Worm (Caenorhabditis elegans) whole organism, L4 larva: ENCODE data around the gene F01G4.6.

Experiments used
- F26F4.8 ChIP-seq: fragments of 200-800 bp; sonication (Bioruptor generic); conservative IDR thresholded peaks from 2 replicates; pipeline ENCODE4 v1.3.6; 2022; ENCODE audit warnings: missing genetic modification characterization, missing compliant biosample characterization
- F37D6.2 ChIP-seq: sonication (generic microtip); optimal IDR thresholded peaks from 2 replicates; lab custom pipeline; 2016; ENCODE audit warnings: mild to moderate bottlenecking, missing genetic modification characterization, missing compliant biosample characterization
- F49E8.2 ChIP-seq: sonication (generic microtip); optimal IDR thresholded peaks from 2 replicates; lab custom pipeline; 2016; ENCODE audit warnings: missing compliant biosample characterization, mild to moderate bottlenecking, missing genetic modification characterization, borderline replicate concordance
- Y105C5A.15 ChIP-seq: fragments of 200-800 bp; sonication (Bioruptor generic); IDR thresholded peaks from 2 replicates; pipeline ENCODE4 v1.3.6; 2022; ENCODE audit warnings: missing genetic modification characterization, missing compliant biosample characterization
- Y48G9A.11 ChIP-seq: fragments of 200-800 bp; sonication (Bioruptor generic); IDR thresholded peaks from 2 replicates; pipeline ENCODE4 v1.3.6; 2022; ENCODE audit warnings: missing genetic modification reagents, missing genetic modification characterization, missing compliant biosample characterization
- Y5F2A.4 ChIP-seq: fragments of 200-800 bp; sonication (Bioruptor generic); optimal IDR thresholded peaks from 2 replicates; lab custom pipeline; 2018; ENCODE audit warnings: mild to moderate bottlenecking, missing genetic modification characterization, missing compliant biosample characterization
- ZK546.5 ChIP-seq, 2 experiments: sonication (generic microtip); optimal IDR thresholded peaks; 2 replicates each; lab custom pipeline; 2017; ENCODE audit warnings: missing biosample characterization in 2 of 2, missing genetic modification characterization in 2 of 2
- aha-1 ChIP-seq: fragments of 150-350 bp; peaks from one replicate; lab custom pipeline; 2014; ENCODE audit warnings: missing biosample characterization, missing genetic modification characterization
- aly-2 ChIP-seq: sonication (generic microtip); optimal IDR thresholded peaks from 2 replicates; lab custom pipeline; 2018; ENCODE audit warnings: missing biosample characterization, missing genetic modification characterization
- ama-1 ChIP-seq: fragments of 150-350 bp; optimal IDR thresholded peaks from 2 replicates; lab custom pipeline; 2014; ENCODE audit warnings: inconsistent platforms, mixed read lengths
- attf-4 ChIP-seq: sonication (generic microtip); optimal IDR thresholded peaks from 3 replicates; lab custom pipeline; 2017; ENCODE audit warnings: missing biosample characterization, missing genetic modification characterization
- ceh-82 ChIP-seq: sonication (generic microtip); optimal IDR thresholded peaks from 2 replicates; lab custom pipeline; 2017; ENCODE audit warnings: missing biosample characterization, missing genetic modification characterization
- ces-1 ChIP-seq: fragments of 150-350 bp; sonication (generic microtip); optimal IDR thresholded peaks from 4 replicates; lab custom pipeline; 2014; ENCODE audit warnings: missing biosample characterization, missing genetic modification reagents, missing genetic modification characterization
- cey-2 ChIP-seq: sonication (generic microtip); optimal IDR thresholded peaks from 3 replicates; lab custom pipeline; 2017; ENCODE audit warnings: missing genetic modification characterization, mild to moderate bottlenecking, missing compliant biosample characterization, antibody characterized with exemption, borderline replicate concordance; ENCODE audit not compliant: insufficient read depth
- ctbp-1 ChIP-seq: fragments of 200-800 bp; sonication (Bioruptor generic); IDR thresholded peaks from 2 replicates; pipeline ENCODE4 v1.3.6; 2022; ENCODE audit warnings: missing genetic modification reagents, missing genetic modification characterization, missing compliant biosample characterization
- daf-12 ChIP-seq: fragments of 150-350 bp; optimal IDR thresholded peaks from 2 replicates; lab custom pipeline; 2014; ENCODE audit warnings: missing biosample characterization, missing genetic modification reagents, missing genetic modification characterization
- daf-16 ChIP-seq, 3 experiments: sonication (generic microtip); optimal IDR thresholded peaks; 2 replicates each; lab custom pipeline; 2016 to 2017; ENCODE audit warnings: missing genetic modification characterization in 3 of 3, missing genetic modification reagents in 3 of 3, mild to moderate bottlenecking in 2 of 3, missing compliant biosample characterization in 2 of 3, missing biosample characterization in 1 of 3, moderate library complexity in 1 of 3
- dmd-9 ChIP-seq: fragments of 200-800 bp; sonication (Bioruptor generic); IDR thresholded peaks from 2 replicates; pipeline ENCODE4 v1.3.6; 2022; ENCODE audit warnings: missing genetic modification reagents, missing genetic modification characterization, missing compliant biosample characterization
- dpl-1 ChIP-seq: fragments of 150-350 bp; optimal IDR thresholded peaks from 2 replicates; lab custom pipeline; 2014; ENCODE audit warnings: missing biosample characterization, missing genetic modification reagents, missing genetic modification characterization
- duxl-1 ChIP-seq: sonication (generic microtip); optimal IDR thresholded peaks from 2 replicates; lab custom pipeline; 2016; ENCODE audit warnings: mild to moderate bottlenecking, missing genetic modification characterization, moderate library complexity, missing compliant biosample characterization; ENCODE audit not compliant: poor library complexity
- egl-43 ChIP-seq: fragments of 200-800 bp; sonication (Bioruptor generic); IDR thresholded peaks from 2 replicates; pipeline ENCODE4 v1.3.6; 2022; ENCODE audit warnings: missing genetic modification reagents, missing genetic modification characterization, missing compliant biosample characterization
- fos-1 ChIP-seq: fragments of 150-350 bp; optimal IDR thresholded peaks from 2 replicates; lab custom pipeline; 2014; ENCODE audit warnings: missing biosample characterization, missing genetic modification characterization
- hif-1 ChIP-seq, 2 experiments: sonication (generic microtip); optimal IDR thresholded peaks; 2 replicates each; lab custom pipeline; 2016 to 2017; ENCODE audit warnings: missing compliant biosample characterization in 2 of 2, missing genetic modification characterization in 2 of 2, missing genetic modification reagents in 2 of 2, missing genotype in 2 of 2, mild to moderate bottlenecking in 1 of 2
- hlh-11 ChIP-seq: fragments of 200-800 bp; sonication (Bioruptor generic); optimal IDR thresholded peaks from 2 replicates; lab custom pipeline; 2018; ENCODE audit warnings: mild to moderate bottlenecking, missing genetic modification characterization, missing compliant biosample characterization
- hlh-30 ChIP-seq: sonication (generic microtip); optimal IDR thresholded peaks from 2 replicates; lab custom pipeline; 2017; ENCODE audit warnings: antibody characterized with exemption, mild to moderate bottlenecking, missing genetic modification characterization, missing compliant biosample characterization; ENCODE audit not compliant: insufficient read depth
- hmg-1.1 ChIP-seq: fragments of 200-800 bp; sonication (Bioruptor generic); IDR thresholded peaks from 2 replicates; pipeline ENCODE4 v1.3.6; 2022; ENCODE audit warnings: missing genetic modification reagents, missing genetic modification characterization, missing compliant biosample characterization
- mxl-2 ChIP-seq: fragments of 200-800 bp; sonication (Bioruptor generic); conservative IDR thresholded peaks from 2 replicates; pipeline ENCODE4 v1.3.6; 2022; ENCODE audit warnings: missing genetic modification reagents, missing genetic modification characterization, missing compliant biosample characterization
- nhr-10 ChIP-seq: fragments of 150-350 bp; optimal IDR thresholded peaks from 2 replicates; lab custom pipeline; 2014; ENCODE audit warnings: missing biosample characterization, missing genetic modification characterization
- nhr-25 ChIP-seq: sonication (generic microtip); optimal IDR thresholded peaks from 2 replicates; lab custom pipeline; 2017; ENCODE audit warnings: missing genetic modification characterization, mild to moderate bottlenecking, missing compliant biosample characterization, antibody characterized with exemption, moderate library complexity, borderline replicate concordance; ENCODE audit not compliant: insufficient read depth
- nhr-28 ChIP-seq: fragments of 150-350 bp; optimal IDR thresholded peaks from 2 replicates; lab custom pipeline; 2014; ENCODE audit warnings: missing biosample characterization, missing genetic modification characterization
- nhr-41 ChIP-seq: fragments of 200-800 bp; sonication (Bioruptor generic); IDR thresholded peaks from 2 replicates; pipeline ENCODE4 v1.3.6; 2022; ENCODE audit warnings: missing genetic modification reagents, missing genetic modification characterization, missing compliant biosample characterization
- nhr-42 ChIP-seq: fragments of 200-800 bp; sonication (Bioruptor generic); IDR thresholded peaks from 2 replicates; pipeline ENCODE4 v1.3.6; 2022; ENCODE audit warnings: missing genetic modification characterization, missing compliant biosample characterization
- nhr-76 ChIP-seq: fragments of 150-350 bp; optimal IDR thresholded peaks from 2 replicates; lab custom pipeline; 2014; ENCODE audit warnings: missing biosample characterization, missing genetic modification characterization
- nhr-77 ChIP-seq: fragments of 150-350 bp; optimal IDR thresholded peaks from 2 replicates; lab custom pipeline; 2014; ENCODE audit warnings: missing biosample characterization, missing genetic modification characterization
- php-3 ChIP-seq: fragments of 200-800 bp; sonication (Bioruptor generic); IDR thresholded peaks from 2 replicates; pipeline ENCODE4 v1.3.6; 2022; ENCODE audit warnings: missing genetic modification reagents, missing genetic modification characterization, missing compliant biosample characterization
- pqm-1 ChIP-seq: sonication (generic microtip); optimal IDR thresholded peaks from 2 replicates; lab custom pipeline; 2017; ENCODE audit warnings: missing biosample characterization, missing genetic modification characterization
- rbr-2 ChIP-seq: sonication (generic microtip); optimal IDR thresholded peaks from 2 replicates; lab custom pipeline; 2016; ENCODE audit warnings: missing genotype, missing genetic modification characterization, missing compliant biosample characterization
- sdz-12 ChIP-seq: fragments of 200-800 bp; sonication (Bioruptor generic); optimal IDR thresholded peaks from 2 replicates; lab custom pipeline; 2018; ENCODE audit warnings: mild to moderate bottlenecking, missing genetic modification characterization, missing compliant biosample characterization
- set-16 ChIP-seq: fragments of 200-800 bp; sonication (Bioruptor generic); IDR thresholded peaks from 2 replicates; pipeline ENCODE4 v1.3.6; 2022; ENCODE audit warnings: missing genetic modification reagents, missing genetic modification characterization, missing compliant biosample characterization
- skn-1 ChIP-seq: fragments of 150-350 bp; optimal IDR thresholded peaks from 2 replicates; lab custom pipeline; 2014; ENCODE audit warnings: missing biosample characterization, missing genetic modification characterization
- snpc-4 ChIP-seq: fragments of 150-350 bp; optimal IDR thresholded peaks from 2 replicates; lab custom pipeline; 2014; ENCODE audit warnings: missing biosample characterization, missing genetic modification characterization
- spr-1 ChIP-seq: sonication (generic microtip); optimal IDR thresholded peaks from 2 replicates; lab custom pipeline; 2016; ENCODE audit warnings: mild to moderate bottlenecking, missing genetic modification characterization, missing compliant biosample characterization
- tag-97 ChIP-seq: fragments of 200-800 bp; sonication (Bioruptor generic); IDR thresholded peaks from 2 replicates; pipeline ENCODE4 v1.3.6; 2022; ENCODE audit warnings: missing genetic modification characterization, missing compliant biosample characterization
- tra-1 ChIP-seq: fragments of 200-800 bp; sonication (Bioruptor generic); IDR thresholded peaks from 2 replicates; pipeline ENCODE4 v1.3.6; 2022; ENCODE audit warnings: missing genetic modification reagents, missing genetic modification characterization, missing compliant biosample characterization
- unc-130 ChIP-seq: sonication (generic microtip); optimal IDR thresholded peaks from 2 replicates; lab custom pipeline; 2016; ENCODE audit warnings: missing genetic modification reagents, missing genetic modification characterization, missing compliant biosample characterization
- unc-62 ChIP-seq, 3 experiments: fragments of 150-350 bp in 1 of 3; sonication (generic microtip); optimal IDR thresholded peaks in 2 of 3; peaks in 1 of 3; 1 replicate in 1 of 3; 2 replicates in 2 of 3; lab custom pipeline; 2014 to 2017; ENCODE audit warnings: missing biosample characterization in 3 of 3, missing genetic modification characterization in 3 of 3, missing genetic modification reagents in 3 of 3, missing genotype in 1 of 3
- vab-7 ChIP-seq: fragments of 200-800 bp; sonication (Bioruptor generic); IDR thresholded peaks from 2 replicates; pipeline ENCODE4 v1.3.6; 2022; ENCODE audit warnings: missing genetic modification reagents, missing genetic modification characterization, missing compliant biosample characterization
- zag-1 ChIP-seq: fragments of 150-350 bp; optimal IDR thresholded peaks from 2 replicates; lab custom pipeline; 2014; ENCODE audit warnings: missing biosample characterization, missing genetic modification characterization

F01G4.6 gene

ce11 chrIV:11149454-11150163 lies at the start of gene F01G4.6, which contains the start of gene pfd-1:
Gene F01G4.6 (minus strand): TSS chrIV:11149504.
Gene pfd-1 (plus strand): TSS chrIV:11150113.
- TF ChIP-seq tag-97 (GFP tag; lab: Robert Waterston, UW) (no peak), Y105C5A.15 (GFP tag; lab: Robert Waterston, UW) (no peak), F49E8.2 (tag; lab: Kevin White, UChicago) (no peak), cey-2 (tag; lab: Kevin White, UChicago) (no peak), aha-1 (tag; lab: Kevin White, UChicago) (peak; percentile 93), dmd-9 (GFP tag; lab: Robert Waterston, UW) (no peak), F37D6.2 (tag; lab: Kevin White, UChicago) (peak; percentile 79), daf-16 (GFP tag; optimal IDR thresholded peaks at IDR 0.05; lab: Kevin White, UChicago) (peak in 1 of 2 experiments; percentile 61), daf-16 (tag; optimal IDR thresholded peaks at IDR 0.05; lab: Kevin White, UChicago) (peak; percentile 70), set-16 (GFP tag; lab: Robert Waterston, UW) (peak; percentile 18; the same call in 1 of the 2 replicates), ceh-82 (tag; lab: Kevin White, UChicago) (no peak), dpl-1 (peak; percentile 88), egl-43 (GFP tag; lab: Robert Waterston, UW) (0 out of 2 replicates have a peak, but pooled peaks have one; percentile 56), attf-4 (tag; lab: Kevin White, UChicago) (no peak), nhr-77 (tag; lab: Kevin White, UChicago) (peak; percentile 94), fos-1 (tag; lab: Kevin White, UChicago) (no peak), sdz-12 (peak; percentile 30), nhr-41 (GFP tag; lab: Robert Waterston, UW) (no peak), Y5F2A.4 (GFP tag; lab: Kevin White, UChicago) (no peak), ces-1 (GFP tag; lab: Kevin White, UChicago) (peak; percentile 24), tra-1 (0 out of 2 replicates have a peak, but pooled peaks have one; percentile 11), snpc-4 (tag; lab: Kevin White, UChicago) (no peak), F26F4.8 (GFP tag; lab: Robert Waterston, UW) (no peak), Y48G9A.11 (GFP tag; lab: Robert Waterston, UW) (no peak), duxl-1 (tag; lab: Kevin White, UChicago) (peak; percentile 76), nhr-42 (GFP tag; lab: Robert Waterston, UW) (0 out of 2 replicates have a peak, but pooled peaks have one; percentile 11), ctbp-1 (peak; percentile 69; the same call in 1 of the 2 replicates), unc-62 (GFP tag; optimal IDR thresholded peaks at IDR 0.05 in 1 of 2; lab: Kevin White, UChicago) (peak in 1 of 2 experiments; percentile 21), unc-62 (tag; optimal IDR thresholded peaks at IDR 0.05; lab: Kevin White, UChicago) (no peak), hlh-30 (tag; lab: Kevin White, UChicago) (peak; percentile 89), aly-2 (tag; lab: Kevin White, UChicago) (no peak), pqm-1 (tag; lab: Kevin White, UChicago) (peak; percentile 9), rbr-2 (tag; lab: Kevin White, UChicago) (peak; percentile 91), hmg-1.1 (GFP tag; lab: Robert Waterston, UW) (peak; percentile 87), nhr-76 (tag; lab: Kevin White, UChicago) (peak; percentile 53), vab-7 (peak; percentile 55; the same call in 1 of the 2 replicates), unc-130 (GFP tag; lab: Kevin White, UChicago) (peak; percentile 24), hif-1 (tag; optimal IDR thresholded peaks at IDR 0.05; lab: Kevin White, UChicago) (peak; percentile 29 to 89), nhr-25 (tag; lab: Kevin White, UChicago) (peak; percentile 80), daf-12 (no peak), php-3 (peak; percentile 75), ama-1 (lab: Kevin White, UChicago) (peak; percentile 53), nhr-10 (no peak), zag-1 (tag; lab: Kevin White, UChicago) (peak; percentile 84), nhr-28 (peak; percentile 87), hlh-11 (tag; lab: Kevin White, UChicago) (peak; percentile 92), skn-1 (tag; lab: Kevin White, UChicago) (no peak), spr-1 (tag; lab: Kevin White, UChicago) (peak; percentile 42), ZK546.5 (tag; optimal IDR thresholded peaks at IDR 0.05; lab: Kevin White, UChicago) (peak; percentile 99), mxl-2 (peak; percentile 66; the same call in 1 of the 2 replicates)
